Worm (Caenorhabditis elegans) whole organism, midembryonic: ENCODE measurements around the gene immp-1.

Experiments
- T22C8.4 ChIP-seq: fragments of 200-800 bp; sonication (Bioruptor generic); IDR thresholded peaks from 2 replicates; pipeline ENCODE4 v1.3.6; 2022; ENCODE audit warnings: missing genetic modification characterization, missing compliant biosample characterization
- cog-1 ChIP-seq: sonication (generic microtip); optimal IDR thresholded peaks from 2 replicates; lab custom pipeline; 2016; ENCODE audit warnings: missing genetic modification characterization, missing compliant biosample characterization
- flt-1 ChIP-seq: fragments of 200-800 bp; sonication (Bioruptor generic); IDR thresholded peaks from 2 replicates; pipeline ENCODE4 v1.3.6; 2022; ENCODE audit warnings: missing genetic modification characterization, missing compliant biosample characterization
- klf-2 ChIP-seq: fragments of 200-800 bp; sonication (Bioruptor generic); conservative IDR thresholded peaks from 2 replicates; pipeline ENCODE4 v1.3.6; 2022; ENCODE audit warnings: missing genetic modification reagents, missing genetic modification characterization, missing compliant biosample characterization
- med-1 ChIP-seq: sonication (generic microtip); optimal IDR thresholded peaks from 2 replicates; lab custom pipeline; 2017; ENCODE audit warnings: missing genetic modification characterization, mild to moderate bottlenecking, missing compliant biosample characterization, antibody characterized with exemption, missing genetic modification reagents; ENCODE audit not compliant: insufficient read depth
- ref-1 ChIP-seq: fragments of 200-800 bp; sonication (Bioruptor generic); conservative IDR thresholded peaks from 2 replicates; pipeline ENCODE4 v1.3.6; 2022; ENCODE audit warnings: missing genetic modification reagents, missing genetic modification characterization, missing compliant biosample characterization
- tab-1 ChIP-seq: fragments of 200-800 bp; sonication (Bioruptor generic); IDR thresholded peaks from 2 replicates; pipeline ENCODE4 v1.3.6; 2022; ENCODE audit warnings: missing genetic modification characterization, missing compliant biosample characterization
- ztf-23 ChIP-seq: fragments of 200-800 bp; sonication (Bioruptor generic); IDR thresholded peaks from 2 replicates; pipeline ENCODE4 v1.3.6; 2022; ENCODE audit warnings: missing genetic modification reagents, missing genetic modification characterization, missing compliant biosample characterization
- ztf-29 ChIP-seq: fragments of 200-800 bp; sonication (Bioruptor generic); IDR thresholded peaks from 2 replicates; pipeline ENCODE4 v1.3.6; 2022; ENCODE audit warnings: missing genetic modification reagents, missing genetic modification characterization, missing compliant biosample characterization

immp-1 gene

ce11 chrIII:11824580-11824979, 49.8 kb downstream of the immp-1 start:
- TF ChIP-seq T22C8.4 (GFP tag; lab: Robert Waterston, UW): no peak
- TF ChIP-seq med-1 (GFP tag; lab: Kevin White, UChicago): no peak
- TF ChIP-seq cog-1 (tag; lab: Kevin White, UChicago): no peak
- TF ChIP-seq ztf-29 (GFP tag; lab: Robert Waterston, UW): no peak
- no peak for TF ChIP-seq klf-2 (GFP tag; lab: Robert Waterston, UW)
- TF ChIP-seq tab-1 (GFP tag; lab: Robert Waterston, UW): no peak
- no peak for TF ChIP-seq ref-1 (GFP tag; lab: Robert Waterston, UW)
- no peak for TF ChIP-seq ztf-23 (GFP tag; lab: Robert Waterston, UW)
- TF ChIP-seq flt-1 (GFP tag; lab: Robert Waterston, UW): no peak

ce11 chrIII:11825654-11826053, 50.9 kb downstream of the immp-1 start:
- TF ChIP-seq cog-1 (tag; lab: Kevin White, UChicago): no peak
- peak; percentile 74 for TF ChIP-seq flt-1 (GFP tag; lab: Robert Waterston, UW)
- no peak for TF ChIP-seq ztf-29 (GFP tag; lab: Robert Waterston, UW)
- peak; percentile 55; the same call in 1 of the 2 replicates for TF ChIP-seq tab-1 (GFP tag; lab: Robert Waterston, UW)
- TF ChIP-seq med-1 (GFP tag; lab: Kevin White, UChicago): no peak
- peak; percentile 64; the same call in 1 of the 2 replicates for TF ChIP-seq ztf-23 (GFP tag; lab: Robert Waterston, UW)
- TF ChIP-seq klf-2 (GFP tag; lab: Robert Waterston, UW): no peak
- peak; percentile 86 for TF ChIP-seq T22C8.4 (GFP tag; lab: Robert Waterston, UW)
- no peak for TF ChIP-seq ref-1 (GFP tag; lab: Robert Waterston, UW)

- TF ChIP-seq klf-2 (GFP tag; lab: Robert Waterston, UW): no peak
- no peak for TF ChIP-seq ztf-23 (GFP tag; lab: Robert Waterston, UW)
- no peak for TF ChIP-seq ztf-29 (GFP tag; lab: Robert Waterston, UW)
- no peak for TF ChIP-seq med-1 (GFP tag; lab: Kevin White, UChicago)
- no peak for TF ChIP-seq ref-1 (GFP tag; lab: Robert Waterston, UW)
- TF ChIP-seq T22C8.4 (GFP tag; lab: Robert Waterston, UW): no peak
- no peak for TF ChIP-seq cog-1 (tag; lab: Kevin White, UChicago)
- TF ChIP-seq flt-1 (GFP tag; lab: Robert Waterston, UW): no peak
Measured at ce11 chrIII:11826118-11826517, 51.4 kb downstream of the immp-1 start, which contains the start of gene rsp-8. rsp-8 (plus strand) TSS chrIII:11826418.
